Fruit fly (Drosophila melanogaster) whole organism, embryonic: ENCODE measurements around the gene spg.

ENCODE experiments used
- ATbp ChIP-seq: fragments of 200-800 bp; sonication (Bioruptor generic); optimal IDR thresholded peaks from 2 replicates; lab custom pipeline; 2017; ENCODE audit warnings: missing biosample characterization, mild to moderate bottlenecking, missing genetic modification characterization, missing genetic modification reagents
- Adf1 ChIP-seq: fragments of 200-800 bp; sonication (Bioruptor generic); IDR thresholded peaks from 2 replicates; pipeline ENCODE4 v1.3.6; 2022; ENCODE audit warnings: missing biosample characterization, missing genetic modification characterization
- Asciz ChIP-seq: fragments of 200-800 bp; sonication (Bioruptor generic); optimal IDR thresholded peaks from 2 replicates; lab custom pipeline; 2017; ENCODE audit warnings: missing biosample characterization, mild to moderate bottlenecking, missing genetic modification characterization, missing genetic modification reagents
- Atf-2 ChIP-seq: fragments of 200-800 bp; sonication (Bioruptor generic); optimal IDR thresholded peaks from 2 replicates; lab custom pipeline; 2016; ENCODE audit warnings: missing biosample characterization, missing genetic modification characterization
- B-H2 ChIP-seq: fragments of 200-800 bp; sonication (Bioruptor generic); optimal IDR thresholded peaks from 2 replicates; lab custom pipeline; 2018; ENCODE audit warnings: missing biosample characterization, mild to moderate bottlenecking, missing genetic modification characterization
- CG10462 ChIP-seq: fragments of 200-800 bp; sonication (Bioruptor generic); optimal IDR thresholded peaks from 2 replicates; lab custom pipeline; 2016; ENCODE audit warnings: missing biosample characterization, missing genetic modification characterization
- CG10543 ChIP-seq: fragments of 200-800 bp; sonication (Bioruptor generic); optimal IDR thresholded peaks from 3 replicates; lab custom pipeline; 2017; ENCODE audit warnings: missing biosample characterization, mild to moderate bottlenecking, missing genetic modification characterization, moderate library complexity
- CG11247 ChIP-seq: fragments of 200-800 bp; sonication (Bioruptor generic); IDR thresholded peaks from 2 replicates; pipeline ENCODE4 v1.3.6; 2022; ENCODE audit warnings: missing biosample characterization, missing genetic modification characterization
- CG11504 ChIP-seq: fragments of 200-800 bp; sonication (Bioruptor generic); optimal IDR thresholded peaks from 3 replicates; lab custom pipeline; 2019; ENCODE audit warnings: missing biosample characterization, mild to moderate bottlenecking, missing genetic modification characterization, moderate library complexity
- CG12155 ChIP-seq: fragments of 200-800 bp; sonication (Bioruptor generic); optimal IDR thresholded peaks from 3 replicates; lab custom pipeline; 2016; ENCODE audit warnings: missing biosample characterization, missing genetic modification characterization
- CG1233 ChIP-seq: fragments of 200-800 bp; sonication (Bioruptor generic); optimal IDR thresholded peaks from 4 replicates; lab custom pipeline; 2018; ENCODE audit warnings: missing biosample characterization, mild to moderate bottlenecking, missing genetic modification characterization
- CG12659 ChIP-seq: fragments of 200-800 bp; sonication (Bioruptor generic); optimal IDR thresholded peaks from 3 replicates; lab custom pipeline; 2017; ENCODE audit warnings: mild to moderate bottlenecking, missing biosample characterization, missing genetic modification reagents, missing genetic modification characterization
- CG16813 ChIP-seq: fragments of 200-800 bp; sonication (Bioruptor generic); IDR thresholded peaks from 3 replicates; pipeline ENCODE4 v1.3.6; 2022; ENCODE audit warnings: missing biosample characterization, missing genetic modification characterization; ENCODE audit not compliant: partially characterized antibody
- CG2116 ChIP-seq: fragments of 200-800 bp; sonication (Bioruptor generic); optimal IDR thresholded peaks from 3 replicates; lab custom pipeline; 2018; ENCODE audit warnings: missing biosample characterization, mild to moderate bottlenecking, missing genetic modification characterization
- CG2875 ChIP-seq: fragments of 200-800 bp; sonication (Bioruptor generic); optimal IDR thresholded peaks from 2 replicates; lab custom pipeline; 2017; ENCODE audit warnings: missing biosample characterization, mild to moderate bottlenecking, missing genetic modification characterization, missing genetic modification reagents
- CG30431 ChIP-seq: fragments of 200-800 bp; sonication (Bioruptor generic); optimal IDR thresholded peaks from 2 replicates; lab custom pipeline; 2017; ENCODE audit warnings: missing biosample characterization, missing genetic modification characterization
- CG4424 ChIP-seq: fragments of 200-800 bp; sonication (Bioruptor generic); optimal IDR thresholded peaks from 3 replicates; lab custom pipeline; 2016; ENCODE audit warnings: missing biosample characterization, missing genetic modification characterization
- CG5245 ChIP-seq: fragments of 200-800 bp; sonication (Bioruptor generic); optimal IDR thresholded peaks from 3 replicates; lab custom pipeline; 2016; ENCODE audit warnings: missing biosample characterization, missing genetic modification characterization
- CG6689 ChIP-seq: fragments of 200-800 bp; sonication (Bioruptor generic); IDR thresholded peaks from 2 replicates; pipeline ENCODE4 v1.3.6; 2022; ENCODE audit warnings: missing biosample characterization, missing genetic modification characterization
- CG9609 ChIP-seq: fragments of 200-800 bp; sonication (Bioruptor generic); optimal IDR thresholded peaks from 3 replicates; lab custom pipeline; 2016; ENCODE audit warnings: missing biosample characterization, missing genetic modification characterization
- CrebB ChIP-seq: fragments of 200-800 bp; sonication (Bioruptor generic); optimal IDR thresholded peaks from 3 replicates; lab custom pipeline; 2018; ENCODE audit warnings: missing biosample characterization, mild to moderate bottlenecking, missing genetic modification characterization
- D19B ChIP-seq: fragments of 200-800 bp; sonication (Bioruptor generic); optimal IDR thresholded peaks from 2 replicates; lab custom pipeline; 2017; ENCODE audit warnings: missing biosample characterization, mild to moderate bottlenecking, missing genetic modification characterization
- Elba2 ChIP-seq: fragments of 200-800 bp; sonication (Bioruptor generic); optimal IDR thresholded peaks from 3 replicates; lab custom pipeline; 2016; ENCODE audit warnings: missing biosample characterization, missing genetic modification characterization
- Gsc ChIP-seq: fragments of 200-800 bp; sonication (Bioruptor generic); IDR thresholded peaks from 2 replicates; pipeline ENCODE4 v1.3.6; 2022; ENCODE audit warnings: missing biosample characterization, missing genetic modification characterization
- H2.0 ChIP-seq: fragments of 200-800 bp; sonication (Bioruptor generic); IDR thresholded peaks from 2 replicates; pipeline ENCODE4 v1.3.6; 2022; ENCODE audit warnings: missing biosample characterization, missing genetic modification characterization
- MESR4 ChIP-seq: fragments of 200-800 bp; sonication (Bioruptor generic); optimal IDR thresholded peaks from 2 replicates; lab custom pipeline; 2018; ENCODE audit warnings: missing biosample characterization, mild to moderate bottlenecking, missing genetic modification characterization, moderate library complexity
- Ravus ChIP-seq: fragments of 200-800 bp; sonication (Bioruptor generic); IDR thresholded peaks from 2 replicates; pipeline ENCODE4 v1.3.6; 2022; ENCODE audit warnings: missing biosample characterization, missing genetic modification characterization
- Trl ChIP-seq, 3 experiments: fragments of >200 bp in 2 of 3; fragments of 200-800 bp in 1 of 3; sonication (Bioruptor generic) in 1 of 3; optimal IDR thresholded peaks; 2 replicates in 1 of 3; 3 replicates in 2 of 3; lab custom pipeline; 2016 to 2017; ENCODE audit warnings: missing biosample characterization in 1 of 3, missing genetic modification characterization in 1 of 3
- Xrp1 ChIP-seq: fragments of 200-800 bp; sonication (Bioruptor generic); IDR thresholded peaks from 2 replicates; pipeline ENCODE4 v1.3.6; 2022; ENCODE audit warnings: missing biosample characterization, missing genetic modification characterization
- ab ChIP-seq: fragments of 200-800 bp; sonication (Bioruptor generic); optimal IDR thresholded peaks from 2 replicates; lab custom pipeline; 2016; ENCODE audit warnings: missing biosample characterization, missing genetic modification characterization
- aop ChIP-seq: fragments of 200-800 bp; sonication (Bioruptor generic); IDR thresholded peaks from 2 replicates; pipeline ENCODE4 v1.3.6; 2022; ENCODE audit warnings: missing biosample characterization, missing genetic modification characterization
- ara ChIP-seq: fragments of 200-800 bp; sonication (Bioruptor generic); IDR thresholded peaks from 2 replicates; pipeline ENCODE4 v1.3.6; 2022; ENCODE audit warnings: missing biosample characterization, missing genetic modification characterization
- dmrt99B ChIP-seq: fragments of 200-800 bp; sonication (Bioruptor generic); optimal IDR thresholded peaks from 2 replicates; lab custom pipeline; 2018; ENCODE audit warnings: missing biosample characterization, mild to moderate bottlenecking, missing genetic modification characterization, moderate library complexity
- dpn ChIP-seq, 2 experiments: fragments of 200-800 bp; sonication (Bioruptor generic); optimal IDR thresholded peaks; 3 replicates each; lab custom pipeline; 2016; ENCODE audit warnings: missing biosample characterization in 2 of 2, missing genetic modification characterization in 2 of 2
- exex ChIP-seq: fragments of 200-800 bp; sonication (Bioruptor generic); optimal IDR thresholded peaks from 4 replicates; lab custom pipeline; 2018; ENCODE audit warnings: missing biosample characterization, mild to moderate bottlenecking, missing genetic modification characterization, moderate library complexity
- gce ChIP-seq: fragments of 200-800 bp; sonication (Bioruptor generic); IDR thresholded peaks from 3 replicates; pipeline ENCODE4 v1.3.6; 2022; ENCODE audit warnings: missing biosample characterization, missing genetic modification characterization
- hth ChIP-seq: fragments of >200 bp; optimal IDR thresholded peaks from 2 replicates; lab custom pipeline; 2017; ENCODE audit warnings: inconsistent platforms
- kni ChIP-seq: fragments of 200-800 bp; sonication (Bioruptor generic); optimal IDR thresholded peaks from 3 replicates; lab custom pipeline; 2017; ENCODE audit warnings: mild to moderate bottlenecking, missing biosample characterization, missing genetic modification reagents, missing genetic modification characterization
- knrl ChIP-seq: fragments of 200-800 bp; sonication (Bioruptor generic); IDR thresholded peaks from 3 replicates; pipeline ENCODE4 v1.3.6; 2022; ENCODE audit warnings: missing biosample characterization, missing genetic modification characterization; ENCODE audit not compliant: partially characterized antibody
- nerfin-1 ChIP-seq: fragments of 200-800 bp; sonication (Bioruptor generic); optimal IDR thresholded peaks from 3 replicates; lab custom pipeline; 2019; ENCODE audit warnings: missing biosample characterization, mild to moderate bottlenecking, missing genetic modification characterization, moderate library complexity
- nerfin-2 ChIP-seq: fragments of 200-800 bp; sonication (Bioruptor generic); IDR thresholded peaks from 2 replicates; pipeline ENCODE4 v1.3.6; 2022; ENCODE audit warnings: missing biosample characterization, missing genetic modification characterization; ENCODE audit not compliant: partially characterized antibody
- org-1 ChIP-seq: fragments of 200-800 bp; sonication (Bioruptor generic); optimal IDR thresholded peaks from 2 replicates; lab custom pipeline; 2017; ENCODE audit warnings: missing biosample characterization, missing genetic modification characterization
- pb ChIP-seq: fragments of 200-800 bp; sonication (Bioruptor generic); optimal IDR thresholded peaks from 3 replicates; lab custom pipeline; 2016; ENCODE audit warnings: missing biosample characterization, missing genetic modification characterization
- sqz ChIP-seq: fragments of 200-800 bp; sonication (Bioruptor generic); optimal IDR thresholded peaks from 3 replicates; lab custom pipeline; 2018; ENCODE audit warnings: missing biosample characterization, mild to moderate bottlenecking, missing genetic modification characterization
- sr ChIP-seq: fragments of 200-800 bp; sonication (Bioruptor generic); IDR thresholded peaks from 3 replicates; pipeline ENCODE4 v1.3.6; 2022; ENCODE audit warnings: missing biosample characterization, missing genetic modification characterization
- tap ChIP-seq: fragments of 200-800 bp; optimal IDR thresholded peaks from 3 replicates; lab custom pipeline; 2019; ENCODE audit warnings: missing biosample characterization, mild to moderate bottlenecking, missing genetic modification characterization, moderate library complexity
- tgo ChIP-seq: fragments of 200-800 bp; sonication (Bioruptor generic); IDR thresholded peaks from 3 replicates; pipeline ENCODE4 v1.3.6; 2022; ENCODE audit warnings: missing biosample characterization, missing genetic modification characterization
- tin ChIP-seq: fragments of 200-800 bp; sonication (Bioruptor generic); optimal IDR thresholded peaks from 3 replicates; lab custom pipeline; 2016; ENCODE audit warnings: missing biosample characterization, missing genetic modification characterization
- unpg ChIP-seq: fragments of 200-800 bp; sonication (Bioruptor generic); optimal IDR thresholded peaks from 3 replicates; lab custom pipeline; 2018; ENCODE audit warnings: missing biosample characterization, mild to moderate bottlenecking, missing genetic modification characterization, moderate library complexity

The spg gene

DNA sequence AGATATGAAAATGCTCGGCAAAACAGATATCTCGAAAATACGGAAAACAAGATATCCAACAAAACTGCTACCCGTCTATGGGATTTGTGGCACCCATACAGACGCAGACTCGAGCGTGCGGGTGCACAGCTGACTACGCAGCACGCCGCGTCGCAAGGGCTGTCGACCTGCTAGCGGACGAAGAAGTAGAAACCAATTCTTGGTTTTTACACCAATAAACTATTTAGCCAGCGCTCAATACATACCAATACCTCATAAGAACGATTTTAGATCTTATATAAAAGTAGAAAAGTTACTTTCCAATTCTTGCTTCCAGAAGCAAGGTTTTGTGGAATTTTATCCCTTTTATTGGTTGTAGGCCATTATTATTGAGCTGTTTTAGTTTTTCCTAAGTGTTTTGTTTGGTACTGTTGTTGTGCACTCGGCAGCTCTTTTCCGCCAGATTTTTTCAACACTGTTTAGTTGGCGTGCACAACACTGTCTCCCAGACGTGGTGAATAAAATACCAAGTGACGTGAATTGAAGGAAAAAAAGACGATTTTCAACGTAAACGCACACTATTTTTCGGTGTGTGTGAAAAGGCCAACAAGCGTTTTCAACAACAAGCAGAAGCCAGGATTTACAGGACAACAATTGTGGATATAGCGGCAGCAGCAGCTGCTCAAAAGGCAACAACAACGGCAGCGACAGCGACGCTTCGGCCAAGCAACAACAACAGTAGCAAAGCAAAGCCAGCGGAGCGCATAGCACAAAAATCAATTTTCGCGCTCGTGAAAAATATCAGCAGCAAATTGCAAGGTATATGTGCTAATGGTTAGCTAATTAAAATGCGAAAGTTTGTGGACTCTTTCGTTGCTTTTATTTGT, 43.7 kb downstream of the spg start (continued):
- TF ChIP-seq CG12659 (GFP tag; lab: Kevin White, UChicago) (peak; percentile 90), ab (peak; percentile 55), MESR4 (GFP tag; lab: Kevin White, UChicago) (peak; percentile 67), CG11247 (GFP tag; lab: Robert Waterston, UW) (peak; percentile 81), CG11504 (tag; lab: Kevin White, UChicago) (peak; percentile 81), dpn (GFP tag; optimal IDR thresholded peaks at IDR 0.05; lab: Kevin White, UChicago) (peak; percentile 89), org-1 (GFP tag; lab: Kevin White, UChicago) (peak; percentile 66), CG9609 (GFP tag; lab: Kevin White, UChicago) (peak; percentile 92), Asciz (GFP tag; lab: Kevin White, UChicago) (peak; percentile 63), CG2116 (GFP tag; lab: Kevin White, UChicago) (no peak), tin (GFP tag; lab: Kevin White, UChicago) (peak; percentile 90), CG30431 (GFP tag; lab: Kevin White, UChicago) (peak; percentile 28), exex (tag; lab: Kevin White, UChicago) (peak; percentile 35), aop (GFP tag; lab: Robert Waterston, UW) (no peak), nerfin-1 (tag; lab: Kevin White, UChicago) (peak; percentile 70), Elba2 (GFP tag; lab: Kevin White, UChicago) (no peak), knrl (GFP tag; lab: Robert Waterston, UW) (no peak), tgo (GFP tag; lab: Robert Waterston, UW) (peak; percentile 69), ara (GFP tag; lab: Robert Waterston, UW) (peak; percentile 42; the same call in 1 of the 2 replicates), D19B (GFP tag; lab: Kevin White, UChicago) (peak; percentile 79), unpg (GFP tag; lab: Kevin White, UChicago) (peak; percentile 74), kni (GFP tag; lab: Kevin White, UChicago) (peak; percentile 78), hth (no peak), CG16813 (GFP tag; lab: Robert Waterston, UW) (no peak), Xrp1 (GFP tag; lab: Robert Waterston, UW) (peak; percentile 77), Adf1 (GFP tag; lab: Robert Waterston, UW) (peak; percentile 62), CrebB (tag; lab: Kevin White, UChicago) (peak; percentile 64), tap (tag; lab: Kevin White, UChicago) (peak; percentile 65), gce (no peak), Trl (optimal IDR thresholded peaks at IDR 0.05; lab: Kevin White, UChicago) (no peak), Trl (GFP tag; optimal IDR thresholded peaks at IDR 0.05; lab: Kevin White, UChicago) (peak; percentile 89), CG10462 (GFP tag; lab: Kevin White, UChicago) (peak; percentile 53), nerfin-2 (GFP tag; lab: Robert Waterston, UW) (no peak), CG1233 (peak; percentile 60), CG4424 (GFP tag; lab: Kevin White, UChicago) (peak; percentile 79), CG12155 (peak; percentile 82), CG6689 (peak; percentile 75; the same call in 1 of the 2 replicates), CG10543 (peak; percentile 91), sqz (peak; percentile 58), H2.0 (peak; percentile 58), Atf-2 (GFP tag; lab: Kevin White, UChicago) (peak; percentile 78), CG5245 (GFP tag; lab: Kevin White, UChicago) (peak; percentile 80), B-H2 (GFP tag; lab: Kevin White, UChicago) (peak; percentile 83), dmrt99B (tag; lab: Kevin White, UChicago) (peak; percentile 81), ATbp (GFP tag; lab: Kevin White, UChicago) (peak; percentile 57), pb (GFP tag; lab: Kevin White, UChicago) (peak; percentile 82), CG2875 (no peak), Gsc (GFP tag; lab: Robert Waterston, UW) (no peak), sr (GFP tag; lab: Robert Waterston, UW) (no peak), Ravus (GFP tag; lab: Robert Waterston, UW) (no peak)
